Fruit fly (Drosophila melanogaster) whole organism: ENCODE results near the gene Osi7.

ENCODE experiments used
- EcR ChIP-seq, 2 experiments: fragments of >200 bp; optimal IDR thresholded peaks; 2 replicates each; lab custom pipeline; 2017; ENCODE audit warnings: missing biosample characterization in 2 of 2, missing genetic modification characterization in 2 of 2, missing genetic modification reagents in 2 of 2
- pan ChIP-seq: fragments of >200 bp; optimal IDR thresholded peaks from 2 replicates; lab custom pipeline; 2017

dm6 chr3R:6269986-6270385 lies 21.2 kb downstream of the Osi7 start:
- TF ChIP-seq EcR (GFP tag; optimal IDR thresholded peaks at IDR 0.05; lab: Kevin White, UChicago) (no peak), pan (no peak)
